Fruit fly (Drosophila melanogaster) whole organism, larva: ENCODE results near the gene Nse1.

Source experiments
- noc ChIP-seq: fragments of 200-800 bp; sonication (Bioruptor generic); optimal IDR thresholded peaks from 3 replicates; lab custom pipeline; 2019; ENCODE audit warnings: missing biosample characterization, mild to moderate bottlenecking, missing genetic modification characterization, moderate library complexity

Nse1 gene

dm6 chr2L:6693794-6694254 lies 16.4 kb upstream of the Nse1 start:
- peak; percentile 48 for TF ChIP-seq noc (tag; lab: Kevin White, UChicago)

dm6 chr2L:6692048-6692447 lies 14.6 kb upstream of the Nse1 start:
- no peak for TF ChIP-seq noc (tag; lab: Kevin White, UChicago)

dm6 chr2L:6686612-6687011 lies 9.2 kb upstream of the Nse1 start, which contains the start of gene CG11327:
CG11327 (minus strand) TSS chr2L:6686712.
- TF ChIP-seq noc (tag; lab: Kevin White, UChicago), result no peak

dm6 chr2L:6683992-6684882 lies 6.8 kb upstream of the Nse1 start, which contains the start of gene Nhe3:
Nhe3 (minus strand) TSS chr2L:6684364.
- TF ChIP-seq noc (tag; lab: Kevin White, UChicago), result peak; percentile 61

- TF ChIP-seq noc (tag; lab: Kevin White, UChicago), result peak; percentile 47
Measured at dm6 chr2L:6682909-6683308, 5.5 kb upstream of the Nse1 start.

dm6 chr2L:6676535-6676934 lies 890 bp downstream of the Nse1 start, which contains the start of gene cort:
cort (minus strand) TSS chr2L:6676635.
- TF ChIP-seq noc (tag; lab: Kevin White, UChicago), result no peak

dm6 chr2L:6673211-6674012 lies 4.0 kb downstream of the Nse1 start, which contains the start of gene Spn27A:
Spn27A (minus strand) TSS chr2L:6673347.
- peak; percentile 17 for TF ChIP-seq noc (tag; lab: Kevin White, UChicago)

dm6 chr2L:6671409-6671808 lies 6.0 kb downstream of the Nse1 start:
- no peak for TF ChIP-seq noc (tag; lab: Kevin White, UChicago)

- TF ChIP-seq noc (tag; lab: Kevin White, UChicago), result no peak
Measured at dm6 chr2L:6667719-6668325, 9.6 kb downstream of the Nse1 start, which contains the start of gene Galt. Galt (minus strand) TSS chr2L:6668033.

dm6 chr2L:6663562-6664051 lies 13.8 kb downstream of the Nse1 start, which contains the start of the genes CG13771, CG34310 and cup:
CG13771 (minus strand) TSS chr2L:6663612.
CG34310 (plus strand) TSS chr2L:6663664.
cup (plus strand) TSS chr2L:6663664.
- no peak for TF ChIP-seq noc (tag; lab: Kevin White, UChicago)

dm6 chr2L:6657969-6658748 lies 19.3 kb downstream of the Nse1 start, which contains the start of the genes CG31636 and Ube4A:
CG31636 (minus strand) TSS chr2L:6658152.
Ube4A (plus strand) TSS chr2L:6658517.
- no peak for TF ChIP-seq noc (tag; lab: Kevin White, UChicago)

- TF ChIP-seq noc (tag; lab: Kevin White, UChicago), result no peak
Measured at dm6 chr2L:6656264-6656676, 21.2 kb downstream of the Nse1 start, which contains the start of gene CG31633. CG31633 (minus strand) TSS chr2L:6656321.

- peak; percentile 20 for TF ChIP-seq noc (tag; lab: Kevin White, UChicago)
Measured at dm6 chr2L:6649085-6649754, 28.2 kb downstream of the Nse1 start, which contains the start of the genes CG31635 and Tango1. CG31635 (minus strand) TSS chr2L:6649114. Tango1 (plus strand) TSS chr2L:6649388.
